Comparison of ENCODE assay signal across 5 fruit fly cellular contexts in genomic region chrX:6533101-6533636, dm6.
TF ChIP-seq lines count a peak whose summit lies in the region.

RpL7A (minus strand) TSS chrX:6533348.

- peak; percentile 40 for TF ChIP-seq CTCF in whole organism, embryonic (GFP tag; optimal IDR thresholded peaks at IDR 0.05; lab: Kevin White, UChicago)

TF ChIP-seq in whole organism, adult, 20 proteins besides CTCF, POLR2A, EP300 and RAD21 (continues in another document):
- TF ChIP-seq cic (GFP tag; optimal IDR thresholded peaks at IDR 0.05; lab: Kevin White, UChicago), result no peak
- TF ChIP-seq ovo (GFP tag; optimal IDR thresholded peaks at IDR 0.05; lab: Kevin White, UChicago), result peak; percentile 91
- TF ChIP-seq kay (GFP tag; lab: Kevin White, UChicago; ENCODE audit: borderline replicate concordance), result no peak
- TF ChIP-seq CG7101 (tag; optimal IDR thresholded peaks at IDR 0.05; lab: Kevin White, UChicago), result peak; percentile 86
- TF ChIP-seq CG11617 (GFP tag; optimal IDR thresholded peaks at IDR 0.05; lab: Kevin White, UChicago), result peak; percentile 89
- TF ChIP-seq pad (GFP tag; optimal IDR thresholded peaks at IDR 0.05; lab: Kevin White, UChicago), result peak; percentile 76
- peak; percentile 20 for TF ChIP-seq CG7045 (GFP tag; optimal IDR thresholded peaks at IDR 0.05; lab: Kevin White, UChicago)
- TF ChIP-seq Clk (GFP tag; optimal IDR thresholded peaks at IDR 0.05; lab: Kevin White, UChicago), result peak; percentile 19
- peak; percentile 33 for TF ChIP-seq CG33017 (tag; optimal IDR thresholded peaks at IDR 0.05; lab: Kevin White, UChicago)
- no peak for TF ChIP-seq CG5204 (GFP tag; optimal IDR thresholded peaks at IDR 0.05; lab: Kevin White, UChicago)
- TF ChIP-seq CG1620 (GFP tag; optimal IDR thresholded peaks at IDR 0.05; lab: Kevin White, UChicago), result peak; percentile 87
- TF ChIP-seq bab1 (GFP tag; optimal IDR thresholded peaks at IDR 0.05; lab: Kevin White, UChicago), result peak; percentile 83
- peak; percentile 86 for TF ChIP-seq Hr96 (GFP tag; optimal IDR thresholded peaks at IDR 0.05; lab: Kevin White, UChicago)
- peak; percentile 67 for TF ChIP-seq tj (GFP tag; optimal IDR thresholded peaks at IDR 0.05; lab: Kevin White, UChicago)
- no peak for TF ChIP-seq CG14711 (tag; optimal IDR thresholded peaks at IDR 0.05; lab: Kevin White, UChicago)
- TF ChIP-seq Mnt (GFP tag; optimal IDR thresholded peaks at IDR 0.05; lab: Kevin White, UChicago), result peak; percentile 89
- peak; percentile 86 for TF ChIP-seq Crg-1 (GFP tag; optimal IDR thresholded peaks at IDR 0.05; lab: Kevin White, UChicago)
- TF ChIP-seq cnc (optimal IDR thresholded peaks at IDR 0.05; lab: Kevin White, UChicago), result no peak

TF ChIP-seq in whole organism, embryonic, 481 proteins besides CTCF, POLR2A, EP300 and RAD21 (continues in another document):
- peak; percentile 45 for TF ChIP-seq CG1529 (GFP tag; optimal IDR thresholded peaks at IDR 0.05; lab: Kevin White, UChicago)
- peak; percentile 74 for TF ChIP-seq CG2875 (GFP tag; optimal IDR thresholded peaks at IDR 0.05; lab: Kevin White, UChicago)
- peak; percentile 51 for TF ChIP-seq org-1 (GFP tag; optimal IDR thresholded peaks at IDR 0.05; lab: Kevin White, UChicago)
- peak; percentile 38 for TF ChIP-seq CG3407 (GFP tag; optimal IDR thresholded peaks at IDR 0.05; lab: Kevin White, UChicago)
- TF ChIP-seq CG8359 (GFP tag; optimal IDR thresholded peaks at IDR 0.05; lab: Kevin White, UChicago; ENCODE audit: borderline replicate concordance), result peak; percentile 41
- no peak for TF ChIP-seq Doc3 (GFP tag; IDR thresholded peaks at IDR 0.05; lab: Robert Waterston, UW; ENCODE audit: partially characterized antibody)
- 0 out of 2 replicates have a peak, but pooled peaks have one; percentile 45 for TF ChIP-seq CG7372 (GFP tag; IDR thresholded peaks at IDR 0.05; lab: Robert Waterston, UW)
- peak; percentile 56 for TF ChIP-seq CG5245 (GFP tag; optimal IDR thresholded peaks at IDR 0.05; lab: Kevin White, UChicago)
- TF ChIP-seq pfk (GFP tag; optimal IDR thresholded peaks at IDR 0.05; lab: Kevin White, UChicago), result peak; percentile 73
- TF ChIP-seq CG13894 (tag; optimal IDR thresholded peaks at IDR 0.05; lab: Kevin White, UChicago), result peak; percentile 35
- TF ChIP-seq CG2678 (tag; optimal IDR thresholded peaks at IDR 0.05; lab: Kevin White, UChicago), result peak; percentile 52
- 0 out of 2 replicates have a peak, but pooled peaks have one; percentile 31 for TF ChIP-seq CG32767 (GFP tag; IDR thresholded peaks at IDR 0.05; lab: Robert Waterston, UW)
- no peak for TF ChIP-seq tll (GFP tag; optimal IDR thresholded peaks at IDR 0.05; lab: Kevin White, UChicago)
- TF ChIP-seq H2.0 (GFP tag; IDR thresholded peaks at IDR 0.05; lab: Robert Waterston, UW), result peak; percentile 61
- TF ChIP-seq HmgD (GFP tag; optimal IDR thresholded peaks at IDR 0.05; lab: Kevin White, UChicago), result peak; percentile 19
- TF ChIP-seq CG10267 (tag; optimal IDR thresholded peaks at IDR 0.05; lab: Kevin White, UChicago), result peak; percentile 88
- TF ChIP-seq dysf (GFP tag; IDR thresholded peaks at IDR 0.05; lab: Robert Waterston, UW), result peak; percentile 54; the same call in 2 of the 3 replicates

TF ChIP-seq in whole organism, prepupa, 60 proteins besides CTCF, POLR2A, EP300 and RAD21 (continues in another document):
- no peak for TF ChIP-seq CG4318 (GFP tag; optimal IDR thresholded peaks at IDR 0.05; lab: Kevin White, UChicago)
- TF ChIP-seq CG32006 (GFP tag; optimal IDR thresholded peaks at IDR 0.05; lab: Kevin White, UChicago), result no peak
- peak; percentile 60 for TF ChIP-seq vri (GFP tag; optimal IDR thresholded peaks at IDR 0.05; lab: Kevin White, UChicago)
- TF ChIP-seq CG11762 (GFP tag; optimal IDR thresholded peaks at IDR 0.05; lab: Kevin White, UChicago; ENCODE audit: insufficient read depth), result no peak
- peak; percentile 82 for TF ChIP-seq CG6163 (GFP tag; IDR thresholded peaks at IDR 0.05; lab: Robert Waterston, UW)
- peak; percentile 30 for TF ChIP-seq fd59A (GFP tag; optimal IDR thresholded peaks at IDR 0.05; lab: Kevin White, UChicago)
- peak; percentile 74 for TF ChIP-seq net (GFP tag; optimal IDR thresholded peaks at IDR 0.05; lab: Kevin White, UChicago)
- no peak for TF ChIP-seq CG11902 (GFP tag; optimal IDR thresholded peaks at IDR 0.05; lab: Kevin White, UChicago)
- TF ChIP-seq OdsH (GFP tag; optimal IDR thresholded peaks at IDR 0.05; lab: Kevin White, UChicago), result peak; percentile 41
- TF ChIP-seq lz (GFP tag; optimal IDR thresholded peaks at IDR 0.05; lab: Kevin White, UChicago), result peak; percentile 49
- TF ChIP-seq Hr39 (GFP tag; optimal IDR thresholded peaks at IDR 0.05; lab: Kevin White, UChicago), result peak; percentile 37
- TF ChIP-seq Smox (GFP tag; optimal IDR thresholded peaks at IDR 0.05; lab: Kevin White, UChicago), result peak; percentile 28
- peak; percentile 22 for TF ChIP-seq fkh (GFP tag; optimal IDR thresholded peaks at IDR 0.05; lab: Kevin White, UChicago)
- no peak for TF ChIP-seq Eip93F (GFP tag; optimal IDR thresholded peaks at IDR 0.05; lab: Kevin White, UChicago)
- TF ChIP-seq pdm3 (GFP tag; optimal IDR thresholded peaks at IDR 0.05; lab: Kevin White, UChicago), result peak; percentile 52
- no peak for TF ChIP-seq Hr38 (GFP tag; optimal IDR thresholded peaks at IDR 0.05; lab: Kevin White, UChicago)
- TF ChIP-seq CG10631 (GFP tag; optimal IDR thresholded peaks at IDR 0.05; lab: Kevin White, UChicago), result peak; percentile 18
- TF ChIP-seq CG34406 (GFP tag; optimal IDR thresholded peaks at IDR 0.05; lab: Kevin White, UChicago), result peak; percentile 65
- peak; percentile 31; the same call in 1 of the 2 replicates for TF ChIP-seq CG15336 (GFP tag; IDR thresholded peaks at IDR 0.05; lab: Robert Waterston, UW)

TF ChIP-seq in whole organism, pupa, 21 proteins besides CTCF, POLR2A, EP300 and RAD21:
- TF ChIP-seq rn (GFP tag; IDR thresholded peaks at IDR 0.05; lab: Robert Waterston, UW) (no peak), CG34367 (tag; optimal IDR thresholded peaks at IDR 0.05; lab: Kevin White, UChicago) (peak; percentile 53), Ets98B (GFP tag; IDR thresholded peaks at IDR 0.05; lab: Robert Waterston, UW) (0 out of 2 replicates have a peak, but pooled peaks have one; percentile 28), CG15710 (tag; optimal IDR thresholded peaks at IDR 0.05; lab: Kevin White, UChicago) (no peak), CG10348 (GFP tag; IDR thresholded peaks at IDR 0.05; lab: Robert Waterston, UW) (no peak), CG13204 (GFP tag; optimal IDR thresholded peaks at IDR 0.05; lab: Kevin White, UChicago) (peak; percentile 52), Pif1B (GFP tag; optimal IDR thresholded peaks at IDR 0.05; lab: Kevin White, UChicago) (no peak), gl (tag; optimal IDR thresholded peaks at IDR 0.05; lab: Kevin White, UChicago) (peak; percentile 15), CG32121 (GFP tag; IDR thresholded peaks at IDR 0.05; lab: Robert Waterston, UW) (no peak), CG8301 (tag; optimal IDR thresholded peaks at IDR 0.05; lab: Kevin White, UChicago) (peak; percentile 23), CG8159 (tag; optimal IDR thresholded peaks at IDR 0.05; lab: Kevin White, UChicago) (peak; percentile 27), D1 (tag; optimal IDR thresholded peaks at IDR 0.05; lab: Kevin White, UChicago) (no peak), fd96Ca (GFP tag; IDR thresholded peaks at IDR 0.05; lab: Robert Waterston, UW) (0 out of 3 replicates have a peak, but pooled peaks have one; percentile 19), EcR (GFP tag; optimal IDR thresholded peaks at IDR 0.05; lab: Kevin White, UChicago) (no peak), CG14655 (GFP tag; optimal IDR thresholded peaks at IDR 0.05; lab: Kevin White, UChicago) (no peak), CG4496 (GFP tag; IDR thresholded peaks at IDR 0.05; lab: Robert Waterston, UW) (peak; percentile 77), CG9948 (tag; optimal IDR thresholded peaks at IDR 0.05; lab: Kevin White, UChicago) (no peak), CG12605 (GFP tag; IDR thresholded peaks at IDR 0.05; lab: Robert Waterston, UW) (peak; percentile 68), Snoo (tag; optimal IDR thresholded peaks at IDR 0.05; lab: Kevin White, UChicago) (peak; percentile 78), CG17806 (tag; optimal IDR thresholded peaks at IDR 0.05; lab: Kevin White, UChicago) (no peak), Pif1A (GFP tag; optimal IDR thresholded peaks at IDR 0.05; lab: Kevin White, UChicago) (peak; percentile 64)

TF ChIP-seq in whole organism, wandering third instar larva, 38 proteins besides CTCF, POLR2A, EP300 and RAD21 (continues in another document):
- peak; percentile 39 for TF ChIP-seq h (GFP tag; optimal IDR thresholded peaks at IDR 0.05; lab: Kevin White, UChicago)
- TF ChIP-seq brk (GFP tag; optimal IDR thresholded peaks at IDR 0.05; lab: Kevin White, UChicago), result no peak
- TF ChIP-seq Hr78 (GFP tag; optimal IDR thresholded peaks at IDR 0.05; lab: Kevin White, UChicago), result no peak
- no peak for TF ChIP-seq Rel (GFP tag; optimal IDR thresholded peaks at IDR 0.05; lab: Kevin White, UChicago)
- TF ChIP-seq Rel (tag; optimal IDR thresholded peaks at IDR 0.05; lab: Kevin White, UChicago), result peak; percentile 18
- TF ChIP-seq sage (GFP tag; optimal IDR thresholded peaks at IDR 0.05; lab: Kevin White, UChicago), result peak; percentile 19
- TF ChIP-seq br (GFP tag; optimal IDR thresholded peaks at IDR 0.05; lab: Kevin White, UChicago), result peak; percentile 61
- TF ChIP-seq Dif (GFP tag; optimal IDR thresholded peaks at IDR 0.05; lab: Kevin White, UChicago; ENCODE audit: partially characterized antibody), result no peak
- TF ChIP-seq rgr (GFP tag; optimal IDR thresholded peaks at IDR 0.05; lab: Kevin White, UChicago), result peak; percentile 80
- no peak for TF ChIP-seq lola (GFP tag; optimal IDR thresholded peaks at IDR 0.05; lab: Kevin White, UChicago)
- TF ChIP-seq GATAd (GFP tag; optimal IDR thresholded peaks at IDR 0.05; lab: Kevin White, UChicago), result no peak
- peak; percentile 68 for TF ChIP-seq Hnf4 (GFP tag; optimal IDR thresholded peaks at IDR 0.05; lab: Kevin White, UChicago)
- TF ChIP-seq usp (GFP tag; optimal IDR thresholded peaks at IDR 0.05; lab: Kevin White, UChicago), result no peak
- TF ChIP-seq Abd-B (GFP tag; optimal IDR thresholded peaks at IDR 0.05; lab: Kevin White, UChicago), result no peak
- peak; percentile 55 for TF ChIP-seq OdsH (GFP tag; optimal IDR thresholded peaks at IDR 0.05; lab: Kevin White, UChicago)
- no peak for TF ChIP-seq jim (GFP tag; optimal IDR thresholded peaks at IDR 0.05; lab: Kevin White, UChicago)
- TF ChIP-seq dmrt93B (GFP tag; optimal IDR thresholded peaks at IDR 0.05; lab: Kevin White, UChicago), result peak; percentile 82
- TF ChIP-seq ey (GFP tag; optimal IDR thresholded peaks at IDR 0.05; lab: Kevin White, UChicago), result no peak
- TF ChIP-seq tai (GFP tag; optimal IDR thresholded peaks at IDR 0.05; lab: Kevin White, UChicago), result no peak
- peak; percentile 54 for TF ChIP-seq CG9705 (GFP tag; optimal IDR thresholded peaks at IDR 0.05; lab: Kevin White, UChicago)
- TF ChIP-seq Mio (GFP tag; optimal IDR thresholded peaks at IDR 0.05; lab: Kevin White, UChicago), result no peak
- peak; percentile 39 for TF ChIP-seq Myc (optimal IDR thresholded peaks at IDR 0.05; lab: Kevin White, UChicago)
- peak; percentile 31 for TF ChIP-seq fru (GFP tag; optimal IDR thresholded peaks at IDR 0.05; lab: Kevin White, UChicago)
- TF ChIP-seq dl (GFP tag; optimal IDR thresholded peaks at IDR 0.05; lab: Kevin White, UChicago; ENCODE audit: insufficient read depth in 1 of 2, partially characterized antibody in 2 of 2), result no peak
